Worm (Caenorhabditis elegans): ENCODE data around the gene T06A1.1.

The T06A1.1 gene

ce11 chrV:1961453-1961852, 36.1 kb upstream of the T06A1.1 start, which contains the start of gene Y40B10B.1:
TSS of gene Y40B10B.1 (minus strand) at chrV:1961553.
- TF ChIP-seq egl-27 (tag; optimal IDR thresholded peaks at IDR 0.05) (no peak), ceh-82 (tag; optimal IDR thresholded peaks at IDR 0.05) (no peak), nhr-76 (tag; optimal IDR thresholded peaks at IDR 0.05) (no peak), fkh-10 (GFP tag; optimal IDR thresholded peaks at IDR 0.05) (no peak), pqm-1 (tag; optimal IDR thresholded peaks at IDR 0.05) (no peak), mdl-1 (tag; optimal IDR thresholded peaks at IDR 0.05) (no peak), nhr-28 (tag; optimal IDR thresholded peaks at IDR 0.05) (no peak), nhr-43 (tag; optimal IDR thresholded peaks at IDR 0.05; ENCODE audit: poor library complexity, severe bottlenecking) (no peak), mml-1 (tag; optimal IDR thresholded peaks at IDR 0.05) (no peak), elt-3 (tag; optimal IDR thresholded peaks at IDR 0.05) (no peak), tbx-2 (tag; optimal IDR thresholded peaks at IDR 0.05) (no peak), fos-1 (tag; optimal IDR thresholded peaks at IDR 0.05) (no peak), sea-2 (GFP tag; optimal IDR thresholded peaks at IDR 0.05) (no peak)

ce11 chrV:1957110-1957509, 31.7 kb upstream of the T06A1.1 start, which contains the start of gene fipr-25:
TSS of gene fipr-25 (plus strand) at chrV:1957410.
- TF ChIP-seq aly-2 (tag; optimal IDR thresholded peaks at IDR 0.05) (no peak), egl-27 (tag; optimal IDR thresholded peaks at IDR 0.05) (no peak), nhr-11 (tag; optimal IDR thresholded peaks at IDR 0.05) (no peak), nhr-28 (tag; optimal IDR thresholded peaks at IDR 0.05) (no peak)

ce11 chrV:1955246-1955645, 29.9 kb upstream of the T06A1.1 start:
- TF ChIP-seq nfya-1 (tag; optimal IDR thresholded peaks at IDR 0.05; ENCODE audit: insufficient read depth) (peak; percentile 84), pqm-1 (tag; optimal IDR thresholded peaks at IDR 0.05) (no peak), nhr-25 (tag; optimal IDR thresholded peaks at IDR 0.05) (no peak)

ce11 chrV:1945875-1946274, 20.5 kb upstream of the T06A1.1 start:
- TF ChIP-seq nhr-76 (tag; optimal IDR thresholded peaks at IDR 0.05) (no peak), egl-27 (tag; optimal IDR thresholded peaks at IDR 0.05) (no peak), sea-2 (GFP tag; optimal IDR thresholded peaks at IDR 0.05) (no peak), ceh-9 (tag; optimal IDR thresholded peaks at IDR 0.05) (no peak), tbx-2 (tag; optimal IDR thresholded peaks at IDR 0.05) (no peak), ceh-28 (tag; optimal IDR thresholded peaks at IDR 0.05) (no peak), ZK546.5 (tag; optimal IDR thresholded peaks at IDR 0.05) (no peak)

ce11 chrV:1943465-1943864, 18.1 kb upstream of the T06A1.1 start:
- TF ChIP-seq skn-1 (tag; optimal IDR thresholded peaks at IDR 0.05): peak; percentile 52
- no peak for TF ChIP-seq ZK546.5 (tag; optimal IDR thresholded peaks at IDR 0.05)
- peak; percentile 50 for TF ChIP-seq mdl-1 (tag; optimal IDR thresholded peaks at IDR 0.05)
- TF ChIP-seq tbx-2 (tag; optimal IDR thresholded peaks at IDR 0.05): peak; percentile 31
- TF ChIP-seq nfya-1 (tag; optimal IDR thresholded peaks at IDR 0.05; ENCODE audit: insufficient read depth): peak; percentile 63
- TF ChIP-seq lin-15B (tag; optimal IDR thresholded peaks at IDR 0.05): peak; percentile 19
- peak; percentile 83 for TF ChIP-seq lin-39 (tag; optimal IDR thresholded peaks at IDR 0.05)
- TF ChIP-seq daf-12 (tag; optimal IDR thresholded peaks at IDR 0.05): no peak
- TF ChIP-seq ztf-4 (tag; optimal IDR thresholded peaks at IDR 0.05): no peak
- peak; percentile 73 for TF ChIP-seq hmg-11 (tag; optimal IDR thresholded peaks at IDR 0.05)
- peak; percentile 45 for TF ChIP-seq fkh-10 (GFP tag; optimal IDR thresholded peaks at IDR 0.05)

ce11 chrV:1940472-1941221, 15.3 kb upstream of the T06A1.1 start:
- no peak for TF ChIP-seq pha-4 (tag; optimal IDR thresholded peaks at IDR 0.05)
- TF ChIP-seq nhr-77 (tag; optimal IDR thresholded peaks at IDR 0.05): no peak
- peak; percentile 35 for TF ChIP-seq lin-39 (tag; optimal IDR thresholded peaks at IDR 0.05)
- TF ChIP-seq nhr-67 (tag; optimal IDR thresholded peaks at IDR 0.05): no peak
- no peak for TF ChIP-seq ceh-16 (tag; optimal IDR thresholded peaks at IDR 0.05)
- peak; percentile 5 for TF ChIP-seq hmg-11 (tag; optimal IDR thresholded peaks at IDR 0.05)
- TF ChIP-seq nfya-1 (tag; optimal IDR thresholded peaks at IDR 0.05; ENCODE audit: insufficient read depth): peak; percentile 90
- peak; percentile 81 for TF ChIP-seq fkh-10 (GFP tag; optimal IDR thresholded peaks at IDR 0.05)
- TF ChIP-seq ztf-4 (tag; optimal IDR thresholded peaks at IDR 0.05): no peak

Data from whole organism, L3 larva.